Worm (Caenorhabditis elegans) whole organism, young adult: ENCODE data around the gene F20D6.1.

Source experiments
- F39B2.1 ChIP-seq: fragments of 200-800 bp; sonication (Bioruptor generic); IDR thresholded peaks from 2 replicates; pipeline ENCODE4 v1.3.6; 2022; ENCODE audit warnings: missing genetic modification reagents, missing genetic modification characterization, missing compliant biosample characterization
- akir-1 ChIP-seq: fragments of 200-800 bp; sonication (Bioruptor generic); optimal IDR thresholded peaks from 2 replicates; lab custom pipeline; 2018; ENCODE audit warnings: mild to moderate bottlenecking, missing genetic modification characterization, moderate library complexity, missing compliant biosample characterization
- lin-26 ChIP-seq: fragments of 200-800 bp; sonication (Bioruptor generic); IDR thresholded peaks from 2 replicates; pipeline ENCODE4 v1.3.6; 2022; ENCODE audit warnings: missing genetic modification reagents, missing genetic modification characterization, missing compliant biosample characterization
- nfya-1 ChIP-seq: sonication (generic microtip); optimal IDR thresholded peaks from 2 replicates; lab custom pipeline; 2017; ENCODE audit warnings: antibody characterized with exemption, missing compliant biosample characterization, missing genetic modification characterization, borderline replicate concordance; ENCODE audit not compliant: insufficient read depth
- snpc-4 ChIP-seq, 5 experiments: fragments of 150-350 bp in 1 of 5; sonication (generic microtip) in 4 of 5; optimal IDR thresholded peaks; 2 replicates each; lab custom pipeline; 2014 to 2018; ENCODE audit warnings: missing genetic modification characterization in 5 of 5, missing biosample characterization in 3 of 5, antibody characterized with exemption in 2 of 5, mild to moderate bottlenecking in 2 of 5, missing compliant biosample characterization in 2 of 5, missing genotype in 2 of 5, moderate library complexity in 2 of 5, missing genetic modification reagents in 1 of 5

- TF ChIP-seq nfya-1 (tag; lab: Kevin White, UChicago) (no peak), F39B2.1 (no peak), lin-26 (GFP tag; lab: Robert Waterston, UW) (no peak), akir-1 (GFP tag; lab: Kevin White, UChicago) (no peak), snpc-4 (GFP tag; optimal IDR thresholded peaks at IDR 0.05; lab: Kevin White, UChicago) (no peak), snpc-4 (tag; optimal IDR thresholded peaks at IDR 0.05; lab: Kevin White, UChicago) (no peak)
These were observed 28.8 kb upstream of the F20D6.1 start, which contains the start of gene F20D6.5 for ce11 chrV:8161699-8162098.
